Worm (Caenorhabditis elegans) whole organism, L3 larva: ENCODE data around the gene stc-1.

ENCODE experiments used
- ZK546.5 ChIP-seq: sonication (generic microtip); optimal IDR thresholded peaks from 2 replicates; lab custom pipeline; 2017; ENCODE audit warnings: missing biosample characterization, missing genetic modification characterization
- ama-1 ChIP-seq: fragments of 150-350 bp; optimal IDR thresholded peaks from 2 replicates; lab custom pipeline; 2018
- eor-1 ChIP-seq, 2 experiments: fragments of 150-350 bp; optimal IDR thresholded peaks; 2 replicates each; lab custom pipeline; 2014 to 2018; ENCODE audit warnings: missing biosample characterization in 2 of 2, missing genetic modification characterization in 2 of 2
- fkh-10 ChIP-seq: sonication (generic microtip); optimal IDR thresholded peaks from 2 replicates; lab custom pipeline; 2017; ENCODE audit warnings: missing biosample characterization, missing genetic modification reagents, missing genetic modification characterization
- fos-1 ChIP-seq: fragments of 150-350 bp; optimal IDR thresholded peaks from 2 replicates; lab custom pipeline; 2014; ENCODE audit warnings: missing biosample characterization, missing genetic modification characterization
- lin-15B ChIP-seq: fragments of 150-350 bp; optimal IDR thresholded peaks from 2 replicates; lab custom pipeline; 2014; ENCODE audit warnings: missing biosample characterization, missing genetic modification characterization
- lin-39 ChIP-seq: fragments of 150-350 bp; optimal IDR thresholded peaks from 2 replicates; lab custom pipeline; 2018; ENCODE audit warnings: missing biosample characterization, missing genetic modification reagents, missing genetic modification characterization
- nhr-11 ChIP-seq: fragments of 150-350 bp; optimal IDR thresholded peaks from 2 replicates; lab custom pipeline; 2014; ENCODE audit warnings: missing biosample characterization, missing genetic modification characterization
- nhr-12 ChIP-seq: fragments of 150-350 bp; optimal IDR thresholded peaks from 2 replicates; lab custom pipeline; 2014; ENCODE audit warnings: missing biosample characterization, missing genetic modification characterization
- nhr-23 ChIP-seq: fragments of 150-350 bp; optimal IDR thresholded peaks from 2 replicates; lab custom pipeline; 2014; ENCODE audit warnings: missing biosample characterization, missing genetic modification reagents, missing genetic modification characterization
- pha-4 ChIP-seq: fragments of 150-350 bp; optimal IDR thresholded peaks from 2 replicates; lab custom pipeline; 2014; ENCODE audit warnings: missing biosample characterization, missing genetic modification reagents, missing genetic modification characterization
- pqm-1 ChIP-seq: fragments of 150-350 bp; optimal IDR thresholded peaks from 2 replicates; lab custom pipeline; 2017; ENCODE audit warnings: missing biosample characterization, missing genetic modification characterization, inconsistent platforms
- ztf-11 ChIP-seq: fragments of 150-350 bp; optimal IDR thresholded peaks from 2 replicates; lab custom pipeline; 2014; ENCODE audit warnings: missing biosample characterization, missing genetic modification characterization

ce11 chrII:8607662-8608061 lies 41.7 kb upstream of the stc-1 start, which contains the start of gene F28C6.10:
- TF ChIP-seq nhr-11 (tag; lab: Kevin White, UChicago) (no peak), fos-1 (tag; lab: Kevin White, UChicago) (no peak), ama-1 (lab: Kevin White, UChicago) (no peak), lin-39 (tag; lab: Kevin White, UChicago) (no peak), nhr-12 (tag; lab: Kevin White, UChicago) (no peak), eor-1 (tag; optimal IDR thresholded peaks at IDR 0.05; lab: Kevin White, UChicago) (no peak), ZK546.5 (no peak), pha-4 (no peak), ztf-11 (tag; lab: Kevin White, UChicago) (no peak), lin-15B (no peak), fkh-10 (GFP tag; lab: Kevin White, UChicago) (no peak), pqm-1 (tag; lab: Kevin White, UChicago) (no peak), nhr-23 (no peak)
